Worm (Caenorhabditis elegans): ENCODE measurements around the gene ZK632.2.
A peak's percentile ranks its signal among the peaks of the same experiment; 100 is the strongest.

The ZK632.2 gene

ce11 chrIII:9806968-9807559, 8.2 kb downstream of the ZK632.2 start, which contains the start of gene ZK632.4:
ZK632.4 (minus strand) TSS chrIII:9807454.
- TF ChIP-seq dmd-9 (GFP tag; IDR thresholded peaks at IDR 0.05) (no peak), mdl-1 (tag; optimal IDR thresholded peaks at IDR 0.05) (no peak), unc-62 (GFP tag; optimal IDR thresholded peaks at IDR 0.05 in 1 of 2) (peak in 1 of 2 experiments; percentile 92), unc-62 (tag; optimal IDR thresholded peaks at IDR 0.05) (no peak), tra-1 (GFP tag; IDR thresholded peaks at IDR 0.05) (peak; percentile 34; the same call in 1 of the 2 replicates), pha-4 (GFP tag; IDR thresholded peaks at IDR 0.05) (no peak), pha-4 (tag; optimal IDR thresholded peaks at IDR 0.05) (no peak), attf-4 (tag; optimal IDR thresholded peaks at IDR 0.05) (no peak)

ce11 chrIII:9807560-9808046, 8.7 kb downstream of the ZK632.2 start:
- TF ChIP-seq F49E8.2 (tag; optimal IDR thresholded peaks at IDR 0.05; ENCODE audit: borderline replicate concordance): no peak
- no peak for TF ChIP-seq lin-39 (tag; optimal IDR thresholded peaks at IDR 0.05)
- no peak for TF ChIP-seq hif-1 (tag; optimal IDR thresholded peaks at IDR 0.05)
- no peak for TF ChIP-seq daf-19 (GFP tag; conservative IDR thresholded peaks at IDR 0.05)
- no peak for TF ChIP-seq daf-16 (GFP tag; optimal IDR thresholded peaks at IDR 0.05)
- peak; percentile 13 for TF ChIP-seq daf-16 (tag; optimal IDR thresholded peaks at IDR 0.05)
- TF ChIP-seq cey-2 (tag; optimal IDR thresholded peaks at IDR 0.05; ENCODE audit: borderline replicate concordance, insufficient read depth): no peak
- TF ChIP-seq mdt-29 (GFP tag; IDR thresholded peaks at IDR 0.05): no peak
- TF ChIP-seq nhr-6 (tag; optimal IDR thresholded peaks at IDR 0.05): peak; percentile 38
- no peak for TF ChIP-seq ces-1 (GFP tag; optimal IDR thresholded peaks at IDR 0.05)
- TF ChIP-seq unc-62 (GFP tag; optimal IDR thresholded peaks at IDR 0.05 in 1 of 2): no peak
- no peak for TF ChIP-seq unc-62 (tag; optimal IDR thresholded peaks at IDR 0.05)
- TF ChIP-seq zfp-3 (GFP tag; conservative IDR thresholded peaks at IDR 0.05): no peak
- no peak for TF ChIP-seq daf-12 (tag; optimal IDR thresholded peaks at IDR 0.05)
- no peak for TF ChIP-seq spr-1 (tag; optimal IDR thresholded peaks at IDR 0.05)
- no peak for TF ChIP-seq F44E2.7 (GFP tag; IDR thresholded peaks at IDR 0.05)
- no peak for TF ChIP-seq egl-27 (tag; optimal IDR thresholded peaks at IDR 0.05)
- no peak for TF ChIP-seq ceh-44 (GFP tag; IDR thresholded peaks at IDR 0.05)
- TF ChIP-seq ceh-28 (tag; optimal IDR thresholded peaks at IDR 0.05): no peak
- TF ChIP-seq duxl-1 (tag; optimal IDR thresholded peaks at IDR 0.05; ENCODE audit: poor library complexity): no peak
- no peak for TF ChIP-seq nhr-76 (tag; optimal IDR thresholded peaks at IDR 0.05)
- TF ChIP-seq unc-39 (tag; optimal IDR thresholded peaks at IDR 0.05): no peak
- no peak for TF ChIP-seq fos-1 (tag; optimal IDR thresholded peaks at IDR 0.05)
- no peak for TF ChIP-seq hmg-1.1 (GFP tag; IDR thresholded peaks at IDR 0.05)
- no peak for TF ChIP-seq ceh-62 (tag; optimal IDR thresholded peaks at IDR 0.05)
- TF ChIP-seq snpc-1.2 (GFP tag; IDR thresholded peaks at IDR 0.05): no peak
- TF ChIP-seq ama-1 (optimal IDR thresholded peaks at IDR 0.05): peak; percentile 64
- TF ChIP-seq nhr-102 (tag; optimal IDR thresholded peaks at IDR 0.05): no peak
- no peak for TF ChIP-seq nhr-237 (tag; optimal IDR thresholded peaks at IDR 0.05)
- no peak for TF ChIP-seq mxl-2 (GFP tag; conservative IDR thresholded peaks at IDR 0.05)
- no peak for TF ChIP-seq dmd-9 (GFP tag; IDR thresholded peaks at IDR 0.05)
- TF ChIP-seq sdz-12 (GFP tag; optimal IDR thresholded peaks at IDR 0.05): no peak
- TF ChIP-seq nhr-48 (tag; optimal IDR thresholded peaks at IDR 0.05): peak; percentile 86
- TF ChIP-seq ctbp-1 (GFP tag; IDR thresholded peaks at IDR 0.05): no peak
- no peak for TF ChIP-seq zag-1 (tag; optimal IDR thresholded peaks at IDR 0.05)
- TF ChIP-seq zip-2 (tag; optimal IDR thresholded peaks at IDR 0.05): peak; percentile 5
- TF ChIP-seq unc-130 (GFP tag; optimal IDR thresholded peaks at IDR 0.05): no peak
- TF ChIP-seq dve-1 (tag; optimal IDR thresholded peaks at IDR 0.05; ENCODE audit: insufficient read depth): peak; percentile 61
- TF ChIP-seq nhr-77 (tag; optimal IDR thresholded peaks at IDR 0.05): peak; percentile 45
- no peak for TF ChIP-seq Y5F2A.4 (GFP tag; optimal IDR thresholded peaks at IDR 0.05)
- no peak for TF ChIP-seq lin-15B (tag; optimal IDR thresholded peaks at IDR 0.05)
- TF ChIP-seq ceh-82 (tag; optimal IDR thresholded peaks at IDR 0.05): no peak
- no peak for TF ChIP-seq D1046.2 (GFP tag; IDR thresholded peaks at IDR 0.05)
- TF ChIP-seq lir-3 (tag; optimal IDR thresholded peaks at IDR 0.05): no peak
- no peak for TF ChIP-seq nhr-11 (tag; optimal IDR thresholded peaks at IDR 0.05)

Data from whole organism, L4 larva.